Worm (Caenorhabditis elegans) whole organism, L4 larva: ENCODE results near the gene C46C2.3.
"Not testable (repeated sequence)": the region's sequence is repeated elsewhere in the genome, so short reads cannot be mapped to it uniquely, and the experiment has no call there.

Experiments used
- D1046.2 ChIP-seq: fragments of 200-800 bp; sonication (Bioruptor generic); IDR thresholded peaks from 2 replicates; pipeline ENCODE4 v1.3.6; 2022; ENCODE audit warnings: missing genetic modification characterization, missing compliant biosample characterization
- F44E2.7 ChIP-seq: fragments of 200-800 bp; sonication (Bioruptor generic); IDR thresholded peaks from 2 replicates; pipeline ENCODE4 v2.1.2; 2022; ENCODE audit warnings: missing genetic modification characterization, missing compliant biosample characterization
- F49E8.2 ChIP-seq: sonication (generic microtip); optimal IDR thresholded peaks from 2 replicates; lab custom pipeline; 2016; ENCODE audit warnings: missing compliant biosample characterization, mild to moderate bottlenecking, missing genetic modification characterization, borderline replicate concordance
- T20F7.1 ChIP-seq: fragments of 200-800 bp; sonication (Bioruptor generic); optimal IDR thresholded peaks from 2 replicates; lab custom pipeline; 2018; ENCODE audit warnings: mild to moderate bottlenecking, missing genetic modification characterization, missing compliant biosample characterization
- T26A8.4 ChIP-seq: fragments of 200-800 bp; sonication (Bioruptor generic); IDR thresholded peaks from 2 replicates; pipeline ENCODE4 v1.3.6; 2022; ENCODE audit warnings: missing genetic modification characterization, missing compliant biosample characterization
- Y105C5A.15 ChIP-seq: fragments of 200-800 bp; sonication (Bioruptor generic); IDR thresholded peaks from 2 replicates; pipeline ENCODE4 v1.3.6; 2022; ENCODE audit warnings: missing genetic modification characterization, missing compliant biosample characterization
- Y48G9A.11 ChIP-seq: fragments of 200-800 bp; sonication (Bioruptor generic); IDR thresholded peaks from 2 replicates; pipeline ENCODE4 v1.3.6; 2022; ENCODE audit warnings: missing genetic modification reagents, missing genetic modification characterization, missing compliant biosample characterization
- Y75B8A.6 ChIP-seq: fragments of 200-800 bp; sonication (Bioruptor generic); IDR thresholded peaks from 2 replicates; pipeline ENCODE4 v1.3.6; 2022; ENCODE audit warnings: missing genetic modification reagents, missing genetic modification characterization, missing compliant biosample characterization
- ZK337.2 ChIP-seq: fragments of 200-800 bp; sonication (Bioruptor generic); IDR thresholded peaks from 2 replicates; pipeline ENCODE4 v1.3.6; 2022; ENCODE audit warnings: missing genetic modification reagents, missing genetic modification characterization, missing compliant biosample characterization
- aha-1 ChIP-seq: fragments of 150-350 bp; peaks from one replicate; lab custom pipeline; 2014; ENCODE audit warnings: missing biosample characterization, missing genetic modification characterization
- arid-1 ChIP-seq: fragments of 200-800 bp; sonication (Bioruptor generic); conservative IDR thresholded peaks from 2 replicates; pipeline ENCODE4 v1.3.6; 2022; ENCODE audit warnings: missing genetic modification reagents, missing genetic modification characterization, missing compliant biosample characterization
- ceh-20 ChIP-seq: fragments of 200-800 bp; sonication (Bioruptor generic); IDR thresholded peaks from 2 replicates; pipeline ENCODE4 v1.3.6; 2022; ENCODE audit warnings: missing genetic modification reagents, missing genetic modification characterization, missing compliant biosample characterization
- ceh-44 ChIP-seq: fragments of 200-800 bp; sonication (Bioruptor generic); IDR thresholded peaks from 2 replicates; pipeline ENCODE4 v1.3.6; 2022; ENCODE audit warnings: missing genetic modification reagents, missing genetic modification characterization, missing compliant biosample characterization
- ctbp-1 ChIP-seq: fragments of 200-800 bp; sonication (Bioruptor generic); IDR thresholded peaks from 2 replicates; pipeline ENCODE4 v1.3.6; 2022; ENCODE audit warnings: missing genetic modification reagents, missing genetic modification characterization, missing compliant biosample characterization
- daf-19 ChIP-seq: fragments of 200-800 bp; sonication (Bioruptor generic); conservative IDR thresholded peaks from 2 replicates; pipeline ENCODE4 v1.3.6; 2022; ENCODE audit warnings: missing genetic modification characterization, missing compliant biosample characterization
- dmd-6 ChIP-seq: fragments of 200-800 bp; sonication (Bioruptor generic); IDR thresholded peaks from 2 replicates; pipeline ENCODE4 v1.3.6; 2022; ENCODE audit warnings: missing genetic modification reagents, missing genetic modification characterization, missing compliant biosample characterization
- dmd-8 ChIP-seq: fragments of 200-800 bp; sonication (Bioruptor generic); IDR thresholded peaks from 2 replicates; pipeline ENCODE4 v1.3.6; 2022; ENCODE audit warnings: missing genetic modification characterization, missing compliant biosample characterization
- dmd-9 ChIP-seq: fragments of 200-800 bp; sonication (Bioruptor generic); IDR thresholded peaks from 2 replicates; pipeline ENCODE4 v1.3.6; 2022; ENCODE audit warnings: missing genetic modification reagents, missing genetic modification characterization, missing compliant biosample characterization
- duxl-1 ChIP-seq: sonication (generic microtip); optimal IDR thresholded peaks from 2 replicates; lab custom pipeline; 2016; ENCODE audit warnings: mild to moderate bottlenecking, missing genetic modification characterization, moderate library complexity, missing compliant biosample characterization; ENCODE audit not compliant: poor library complexity
- dve-1 ChIP-seq: sonication (generic microtip); optimal IDR thresholded peaks from 2 replicates; lab custom pipeline; 2017; ENCODE audit warnings: antibody characterized with exemption, mild to moderate bottlenecking, missing genetic modification characterization, missing compliant biosample characterization; ENCODE audit not compliant: insufficient read depth
- hmg-1.1 ChIP-seq: fragments of 200-800 bp; sonication (Bioruptor generic); IDR thresholded peaks from 2 replicates; pipeline ENCODE4 v1.3.6; 2022; ENCODE audit warnings: missing genetic modification reagents, missing genetic modification characterization, missing compliant biosample characterization
- lim-7 ChIP-seq: fragments of 200-800 bp; sonication (Bioruptor generic); IDR thresholded peaks from 2 replicates; pipeline ENCODE4 v1.3.6; 2022; ENCODE audit warnings: missing genetic modification characterization, missing compliant biosample characterization
- lin-1 ChIP-seq: fragments of 200-800 bp; sonication (Bioruptor generic); IDR thresholded peaks from 2 replicates; pipeline ENCODE4 v1.3.6; 2022; ENCODE audit warnings: missing genetic modification reagents, missing genetic modification characterization, missing compliant biosample characterization
- lin-29 ChIP-seq: fragments of 200-800 bp; sonication (Bioruptor generic); IDR thresholded peaks from 2 replicates; pipeline ENCODE4 v1.3.6; 2022; ENCODE audit warnings: missing genetic modification reagents, missing genetic modification characterization, missing compliant biosample characterization
- lin-38 ChIP-seq: fragments of 200-800 bp; sonication (Bioruptor generic); IDR thresholded peaks from 2 replicates; pipeline ENCODE4 v1.3.6; 2022; ENCODE audit warnings: missing genetic modification reagents, missing genetic modification characterization, missing compliant biosample characterization
- lsy-2 ChIP-seq, 2 experiments: fragments of 150-350 bp in 1 of 2; sonication (generic microtip) in 1 of 2; optimal IDR thresholded peaks; 2 replicates each; lab custom pipeline; 2014 to 2017; ENCODE audit warnings: missing biosample characterization in 2 of 2, missing genetic modification characterization in 2 of 2
- madf-5 ChIP-seq, 2 experiments: fragments of 200-800 bp; sonication (Bioruptor generic); IDR thresholded peaks; 2 replicates each; pipeline ENCODE4 v1.3.6; 2022; ENCODE audit warnings: missing compliant biosample characterization in 2 of 2, missing genetic modification characterization in 2 of 2
- madf-9 ChIP-seq: fragments of 200-800 bp; sonication (Bioruptor generic); conservative IDR thresholded peaks from 2 replicates; pipeline ENCODE4 v1.3.6; 2022; ENCODE audit warnings: missing genetic modification reagents, missing genetic modification characterization, missing compliant biosample characterization
- mdt-29 ChIP-seq: fragments of 200-800 bp; sonication (Bioruptor generic); IDR thresholded peaks from 2 replicates; pipeline ENCODE4 v1.3.6; 2022; ENCODE audit warnings: missing genetic modification reagents, missing genetic modification characterization, missing compliant biosample characterization
- mes-2 ChIP-seq: sonication (generic microtip); optimal IDR thresholded peaks from 2 replicates; lab custom pipeline; 2016; ENCODE audit warnings: missing genotype, mild to moderate bottlenecking, missing genetic modification characterization, missing compliant biosample characterization; ENCODE audit not compliant: poor library complexity, severe bottlenecking
- mxl-2 ChIP-seq: fragments of 200-800 bp; sonication (Bioruptor generic); conservative IDR thresholded peaks from 2 replicates; pipeline ENCODE4 v1.3.6; 2022; ENCODE audit warnings: missing genetic modification reagents, missing genetic modification characterization, missing compliant biosample characterization
- nhr-102 ChIP-seq: sonication (generic microtip); optimal IDR thresholded peaks from 2 replicates; lab custom pipeline; 2016; ENCODE audit warnings: mild to moderate bottlenecking, missing genetic modification characterization, moderate library complexity, missing compliant biosample characterization
- nhr-41 ChIP-seq: fragments of 200-800 bp; sonication (Bioruptor generic); IDR thresholded peaks from 2 replicates; pipeline ENCODE4 v1.3.6; 2022; ENCODE audit warnings: missing genetic modification reagents, missing genetic modification characterization, missing compliant biosample characterization
- nhr-42 ChIP-seq: fragments of 200-800 bp; sonication (Bioruptor generic); IDR thresholded peaks from 2 replicates; pipeline ENCODE4 v1.3.6; 2022; ENCODE audit warnings: missing genetic modification characterization, missing compliant biosample characterization
- nhr-48 ChIP-seq: sonication (generic microtip); optimal IDR thresholded peaks from 2 replicates; lab custom pipeline; 2016; ENCODE audit warnings: mild to moderate bottlenecking, missing genetic modification characterization, missing compliant biosample characterization
- pha-4 ChIP-seq, 2 experiments: fragments of 150-350 bp in 1 of 2; fragments of 200-800 bp in 1 of 2; sonication (Bioruptor generic) in 1 of 2; IDR thresholded peaks in 1 of 2; optimal IDR thresholded peaks in 1 of 2; 2 replicates each; pipeline versions ENCODE4 v1.3.6 to Lab custom; 2014 to 2022; ENCODE audit warnings: missing genetic modification characterization in 2 of 2, missing genetic modification reagents in 2 of 2, missing biosample characterization in 1 of 2, missing compliant biosample characterization in 1 of 2
- php-3 ChIP-seq: fragments of 200-800 bp; sonication (Bioruptor generic); IDR thresholded peaks from 2 replicates; pipeline ENCODE4 v1.3.6; 2022; ENCODE audit warnings: missing genetic modification reagents, missing genetic modification characterization, missing compliant biosample characterization
- saeg-2 ChIP-seq: fragments of 200-800 bp; sonication (Bioruptor generic); IDR thresholded peaks from 2 replicates; pipeline ENCODE4 v1.3.6; 2022; ENCODE audit warnings: missing genetic modification reagents, missing genetic modification characterization, missing compliant biosample characterization
- snpc-1.2 ChIP-seq: fragments of 200-800 bp; sonication (Bioruptor generic); IDR thresholded peaks from 2 replicates; pipeline ENCODE4 v1.3.6; 2022; ENCODE audit warnings: missing genetic modification reagents, missing genetic modification characterization, missing compliant biosample characterization
- spr-1 ChIP-seq: sonication (generic microtip); optimal IDR thresholded peaks from 2 replicates; lab custom pipeline; 2016; ENCODE audit warnings: mild to moderate bottlenecking, missing genetic modification characterization, missing compliant biosample characterization
- tra-1 ChIP-seq: fragments of 200-800 bp; sonication (Bioruptor generic); IDR thresholded peaks from 2 replicates; pipeline ENCODE4 v1.3.6; 2022; ENCODE audit warnings: missing genetic modification reagents, missing genetic modification characterization, missing compliant biosample characterization
- unc-130 ChIP-seq: sonication (generic microtip); optimal IDR thresholded peaks from 2 replicates; lab custom pipeline; 2016; ENCODE audit warnings: missing genetic modification reagents, missing genetic modification characterization, missing compliant biosample characterization
- vab-7 ChIP-seq: fragments of 200-800 bp; sonication (Bioruptor generic); IDR thresholded peaks from 2 replicates; pipeline ENCODE4 v1.3.6; 2022; ENCODE audit warnings: missing genetic modification reagents, missing genetic modification characterization, missing compliant biosample characterization
- zfp-3 ChIP-seq: fragments of 200-800 bp; sonication (Bioruptor generic); conservative IDR thresholded peaks from 2 replicates; pipeline ENCODE4 v1.3.6; 2022; ENCODE audit warnings: missing genetic modification reagents, missing genetic modification characterization, missing compliant biosample characterization
- zip-11 ChIP-seq: fragments of 200-800 bp; sonication (Bioruptor generic); IDR thresholded peaks from 2 replicates; pipeline ENCODE4 v1.3.6; 2022; ENCODE audit warnings: missing genetic modification characterization, missing compliant biosample characterization

C46C2.3 gene

ce11 chrIV:9194524-9194923 is 30.4 kb upstream of the C46C2.3 start, which contains the start of gene C46C2.7:
C46C2.7 (plus strand) TSS chrIV:9194824.
- TF ChIP-seq lin-38 (GFP tag; lab: Robert Waterston, UW): 0 out of 2 replicates have a peak, but pooled peaks have one; percentile 7
- peak in 1 of 2 experiments; percentile 16 for TF ChIP-seq lsy-2 (tag; optimal IDR thresholded peaks at IDR 0.05; lab: Kevin White, UChicago)

DNA sequence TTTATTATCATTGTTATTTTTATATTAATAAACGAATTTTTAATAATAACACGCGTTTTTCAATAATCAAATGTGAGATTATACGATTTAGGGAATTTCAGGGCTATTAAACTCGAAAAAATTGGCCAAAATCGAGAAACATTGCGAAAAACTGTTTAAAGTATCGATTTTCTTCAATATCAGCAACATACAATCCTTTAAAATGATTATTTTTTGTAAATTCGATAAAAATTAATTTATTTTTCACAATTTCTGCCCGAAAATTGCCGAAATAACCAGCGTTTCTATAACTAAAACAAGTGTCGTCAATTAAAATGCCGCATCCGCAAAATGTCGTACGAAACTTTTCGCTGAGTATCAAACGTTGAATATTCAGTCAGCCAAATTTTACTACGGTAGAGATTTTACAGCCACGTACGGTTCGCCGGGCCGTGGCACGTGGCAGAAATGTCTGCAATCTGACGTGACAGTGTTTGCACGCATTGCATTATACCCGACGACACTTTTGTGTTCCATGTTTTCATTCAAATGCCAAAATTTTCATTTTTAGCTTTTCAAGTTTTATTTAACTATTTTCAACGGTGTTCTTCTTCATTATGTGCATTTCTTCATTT is 28.8 kb upstream of the C46C2.3 start:
- peak; percentile 89 for TF ChIP-seq mxl-2 (GFP tag; lab: Robert Waterston, UW)
- TF ChIP-seq ZK337.2 (GFP tag; lab: Robert Waterston, UW): peak; percentile 96
- peak; percentile 95 for TF ChIP-seq ceh-20 (GFP tag; lab: Robert Waterston, UW)
- TF ChIP-seq duxl-1 (tag; lab: Kevin White, UChicago): peak; percentile 56
- TF ChIP-seq madf-5 (GFP tag; IDR thresholded peaks at IDR 0.05; lab: Robert Waterston, UW): peak; percentile 87 to 98; a peak in 3 of 4 replicates
- TF ChIP-seq madf-9 (GFP tag; lab: Robert Waterston, UW): peak; percentile 95
- TF ChIP-seq dve-1: peak; percentile 31
- TF ChIP-seq lin-1: peak; percentile 95
- peak; percentile 97 for TF ChIP-seq lin-38 (GFP tag; lab: Robert Waterston, UW)
- TF ChIP-seq zfp-3 (GFP tag; lab: Robert Waterston, UW): peak; percentile 98
- peak; percentile 76 for TF ChIP-seq T20F7.1 (GFP tag; lab: Kevin White, UChicago)
- peak; percentile 93 for TF ChIP-seq pha-4 (GFP tag; IDR thresholded peaks at IDR 0.05; lab: Robert Waterston, UW)
- not testable (repeated sequence) for TF ChIP-seq pha-4 (tag; optimal IDR thresholded peaks at IDR 0.05; lab: Kevin White, UChicago)
- peak; percentile 11 for TF ChIP-seq nhr-48 (tag; lab: Kevin White, UChicago)
- TF ChIP-seq aha-1: peak; percentile 9
- TF ChIP-seq hmg-1.1 (GFP tag; lab: Robert Waterston, UW): peak; percentile 79
- peak; percentile 96 for TF ChIP-seq dmd-9
- peak; percentile 99 for TF ChIP-seq tra-1 (GFP tag; lab: Robert Waterston, UW)
- peak; percentile 98 for TF ChIP-seq dmd-6
- TF ChIP-seq nhr-102 (tag; lab: Kevin White, UChicago): peak; percentile 80
- TF ChIP-seq php-3 (GFP tag; lab: Robert Waterston, UW): peak; percentile 95
- TF ChIP-seq lsy-2 (tag; optimal IDR thresholded peaks at IDR 0.05; lab: Kevin White, UChicago): peak in 1 of 2 experiments; percentile 33
- 0 out of 2 replicates have a peak, but pooled peaks have one; percentile 72 for TF ChIP-seq Y105C5A.15
- TF ChIP-seq spr-1 (tag; lab: Kevin White, UChicago): peak; percentile 29
- peak; percentile 71; the same call in 1 of the 2 replicates for TF ChIP-seq nhr-41 (GFP tag; lab: Robert Waterston, UW)
- peak; percentile 97 for TF ChIP-seq ceh-44 (GFP tag; lab: Robert Waterston, UW)
- peak; percentile 97 for TF ChIP-seq arid-1 (GFP tag; lab: Robert Waterston, UW)
- TF ChIP-seq F44E2.7 (GFP tag; lab: Robert Waterston, UW): peak; percentile 83
- TF ChIP-seq Y48G9A.11 (GFP tag; lab: Robert Waterston, UW): peak; percentile 99
- peak; percentile 66 for TF ChIP-seq unc-130 (GFP tag; lab: Kevin White, UChicago)
- TF ChIP-seq snpc-1.2: peak; percentile 99
- 0 out of 2 replicates have a peak, but pooled peaks have one; percentile 56 for TF ChIP-seq zip-11
- peak; percentile 97 for TF ChIP-seq lin-29 (GFP tag; lab: Robert Waterston, UW)
- TF ChIP-seq lim-7 (GFP tag; lab: Robert Waterston, UW): 0 out of 2 replicates have a peak, but pooled peaks have one; percentile 45
- peak; percentile 97 for TF ChIP-seq mdt-29 (GFP tag; lab: Robert Waterston, UW)
- TF ChIP-seq dmd-8 (GFP tag; lab: Robert Waterston, UW): peak; percentile 86
- TF ChIP-seq D1046.2 (GFP tag; lab: Robert Waterston, UW): peak; percentile 96
- TF ChIP-seq daf-19 (GFP tag; lab: Robert Waterston, UW): peak; percentile 94
- peak; percentile 98 for TF ChIP-seq nhr-42 (GFP tag; lab: Robert Waterston, UW)
- peak; percentile 96 for TF ChIP-seq saeg-2 (GFP tag; lab: Robert Waterston, UW)
- TF ChIP-seq T26A8.4 (GFP tag; lab: Robert Waterston, UW): peak; percentile 98
- TF ChIP-seq vab-7 (GFP tag; lab: Robert Waterston, UW): peak; percentile 89
- peak; percentile 92 for TF ChIP-seq Y75B8A.6 (GFP tag; lab: Robert Waterston, UW)
- peak; percentile 93 for TF ChIP-seq F49E8.2 (tag; lab: Kevin White, UChicago)
- TF ChIP-seq mes-2: peak; percentile 81
- TF ChIP-seq ctbp-1 (GFP tag; lab: Robert Waterston, UW): peak; percentile 84
